Fruit fly (Drosophila melanogaster) whole organism, wandering third instar larva: Measurements from ENCODE around the gene Clc.

Source experiments
- Dfd ChIP-seq: fragments of >200 bp; optimal IDR thresholded peaks from 2 replicates; lab custom pipeline; 2017; ENCODE audit warnings: missing biosample characterization, missing genetic modification characterization
- Dif ChIP-seq: fragments of 200-275, 200-300 bp; sonication (Bioruptor generic); optimal IDR thresholded peaks from 2 replicates; lab custom pipeline; 2018; ENCODE audit warnings: missing biosample characterization, missing genetic modification characterization; ENCODE audit not compliant: partially characterized antibody
- Hr83 ChIP-seq: fragments of 200-300 bp; sonication (Bioruptor generic); optimal IDR thresholded peaks from 2 replicates; lab custom pipeline; 2016; ENCODE audit warnings: missing biosample characterization, mild to moderate bottlenecking, missing genetic modification characterization, moderate library complexity; ENCODE audit not compliant: poor library complexity, severe bottlenecking
- Jra ChIP-seq: sonication (Bioruptor generic); optimal IDR thresholded peaks from 2 replicates; lab custom pipeline; 2016; ENCODE audit warnings: missing biosample characterization, missing genetic modification characterization
- Mio ChIP-seq: sonication (Bioruptor generic); optimal IDR thresholded peaks from 2 replicates; lab custom pipeline; 2016; ENCODE audit warnings: missing biosample characterization, missing genetic modification characterization
- Rel ChIP-seq, 2 experiments: fragments of 200-800 bp; sonication (Bioruptor generic) in 1 of 2; optimal IDR thresholded peaks; 2 replicates in 1 of 2; 3 replicates in 1 of 2; lab custom pipeline; 2016 to 2019; ENCODE audit warnings: mild to moderate bottlenecking in 2 of 2, missing biosample characterization in 2 of 2, missing genetic modification characterization in 2 of 2, moderate library complexity in 1 of 2
- Sp1 ChIP-seq: fragments of 200-800 bp; sonication (Bioruptor generic); optimal IDR thresholded peaks from 3 replicates; lab custom pipeline; 2019; ENCODE audit warnings: missing biosample characterization, mild to moderate bottlenecking, missing genetic modification characterization, moderate library complexity
- ey ChIP-seq: fragments of 200-800 bp; sonication (Bioruptor generic); optimal IDR thresholded peaks from 2 replicates; lab custom pipeline; 2016; ENCODE audit warnings: missing biosample characterization, missing genetic modification characterization
- foxo ChIP-seq, 2 experiments: fragments of 200-800 bp; sonication (Bioruptor generic); optimal IDR thresholded peaks; 2 replicates in 1 of 2; 3 replicates in 1 of 2; lab custom pipeline; 2016 to 2017; ENCODE audit warnings: missing biosample characterization in 2 of 2, missing genetic modification characterization in 2 of 2
- h ChIP-seq: fragments of 200-800 bp; sonication (Bioruptor generic); optimal IDR thresholded peaks from 3 replicates; lab custom pipeline; 2016; ENCODE audit warnings: missing biosample characterization, mild to moderate bottlenecking, missing genetic modification characterization
- pan ChIP-seq: fragments of >200 bp; optimal IDR thresholded peaks from 2 replicates; lab custom pipeline; 2017
- usp ChIP-seq: fragments of >200 bp; optimal IDR thresholded peaks from 2 replicates; lab custom pipeline; 2017; ENCODE audit warnings: missing biosample characterization, missing genetic modification characterization

DNA sequence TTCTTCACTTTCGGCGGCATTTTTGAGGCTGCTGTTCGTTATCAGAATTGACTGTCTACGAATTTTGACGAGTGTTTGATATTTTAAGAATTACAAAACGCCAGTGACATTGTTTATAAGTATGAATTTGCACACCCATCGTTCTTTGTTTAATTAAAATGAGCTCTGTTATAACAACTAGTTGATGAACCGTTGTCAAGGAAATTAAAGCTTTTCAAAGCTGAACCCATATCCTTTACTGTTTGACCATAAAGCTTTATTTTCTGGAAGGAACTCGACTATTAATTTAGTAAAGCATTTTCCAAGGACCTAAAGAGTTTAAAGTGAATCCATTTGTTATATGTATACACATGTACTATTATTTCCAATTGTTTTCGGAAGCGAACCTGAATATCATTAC, 34.4 kb downstream of the Clc start, which contains the start of gene CG17122:
- TF ChIP-seq Dif (GFP tag; lab: Kevin White, UChicago) (no peak), Jra (GFP tag; lab: Kevin White, UChicago) (no peak), pan (lab: Kevin White, UChicago) (no peak), ey (no peak), usp (GFP tag; lab: Kevin White, UChicago) (no peak), Hr83 (GFP tag; lab: Kevin White, UChicago) (no peak), Rel (GFP tag; optimal IDR thresholded peaks at IDR 0.05; lab: Kevin White, UChicago) (no peak), Rel (tag; optimal IDR thresholded peaks at IDR 0.05; lab: Kevin White, UChicago) (no peak), Sp1 (GFP tag; lab: Kevin White, UChicago) (no peak), foxo (GFP tag; optimal IDR thresholded peaks at IDR 0.05; lab: Kevin White, UChicago) (no peak), Mio (GFP tag; lab: Kevin White, UChicago) (no peak), Dfd (no peak), h (GFP tag; lab: Kevin White, UChicago) (no peak)
